Fruit fly (Drosophila melanogaster): ENCODE data around the gene CG33263.

The CG33263 gene

DNA sequence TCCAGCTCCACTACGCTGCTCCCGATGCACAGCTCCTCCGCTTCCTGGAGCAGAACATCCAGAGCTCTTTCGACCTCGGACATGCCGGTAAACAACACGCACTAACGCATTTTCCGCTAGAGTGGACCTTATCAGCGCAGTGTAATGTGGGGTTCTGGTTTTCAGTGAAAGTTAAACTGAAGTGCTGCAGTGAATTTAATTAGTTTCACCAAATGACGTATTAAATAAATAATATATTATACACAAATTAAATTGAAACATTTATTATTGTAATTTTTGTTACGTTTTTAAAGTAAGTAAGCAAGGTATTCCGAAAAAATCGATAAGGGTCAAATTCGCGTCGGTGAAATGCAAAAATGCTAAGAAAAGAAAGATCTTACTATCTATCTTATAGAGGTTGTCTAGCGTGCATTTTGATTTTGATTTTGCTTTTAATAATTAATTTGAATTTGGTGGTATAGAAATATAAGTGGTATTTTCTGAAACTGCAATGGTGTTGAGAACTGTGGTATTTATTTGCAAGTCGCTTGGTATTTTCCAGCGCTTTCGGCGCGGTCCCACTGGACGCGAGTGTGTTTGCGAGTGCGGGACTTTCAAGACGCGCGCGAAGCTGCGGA lies 26.3 kb upstream of the CG33263 start, which contains the start of the genes JMJD7 and CG10738 (continued):
- TF ChIP-seq CG7745 (tag; optimal IDR thresholded peaks at IDR 0.05) (no peak), dm (GFP tag; optimal IDR thresholded peaks at IDR 0.05) (no peak), CG6689 (GFP tag; IDR thresholded peaks at IDR 0.05) (peak; percentile 65), Dek (tag; optimal IDR thresholded peaks at IDR 0.05) (no peak), BtbVII (GFP tag; optimal IDR thresholded peaks at IDR 0.05) (peak; percentile 6), gsb (GFP tag; IDR thresholded peaks at IDR 0.05) (peak; percentile 23; the same call in 1 of the 2 replicates), Hsf (GFP tag; optimal IDR thresholded peaks at IDR 0.05) (peak; percentile 27), CG1602 (GFP tag; optimal IDR thresholded peaks at IDR 0.05) (no peak), ATbp (GFP tag; optimal IDR thresholded peaks at IDR 0.05) (peak; percentile 55), Dbx (GFP tag; IDR thresholded peaks at IDR 0.05) (peak; percentile 76; the same call in 2 of the 3 replicates), Atf3 (GFP tag; optimal IDR thresholded peaks at IDR 0.05) (no peak), CG14050 (GFP tag; IDR thresholded peaks at IDR 0.05) (peak; percentile 63; the same call in 2 of the 3 replicates), klu (GFP tag; IDR thresholded peaks at IDR 0.05) (peak; percentile 70), CG14667 (GFP tag; IDR thresholded peaks at IDR 0.05) (peak; percentile 45), Mad (GFP tag; optimal IDR thresholded peaks at IDR 0.05) (no peak), mld (GFP tag; IDR thresholded peaks at IDR 0.05; ENCODE audit: partially characterized antibody) (no peak), sc (optimal IDR thresholded peaks at IDR 0.05) (no peak), sc (GFP tag; optimal IDR thresholded peaks at IDR 0.05) (no peak), crol (GFP tag; IDR thresholded peaks at IDR 0.05) (no peak), CG8944 (GFP tag; optimal IDR thresholded peaks at IDR 0.05) (no peak), lilli (GFP tag; optimal IDR thresholded peaks at IDR 0.05) (peak; percentile 37), oc (tag; optimal IDR thresholded peaks at IDR 0.05) (no peak), amos (GFP tag; IDR thresholded peaks at IDR 0.05; ENCODE audit: partially characterized antibody) (no peak), CG12104 (GFP tag; optimal IDR thresholded peaks at IDR 0.05) (peak; percentile 43), CG6272 (GFP tag; IDR thresholded peaks at IDR 0.05) (peak; percentile 69; the same call in 1 of the 2 replicates), Side (GFP tag; optimal IDR thresholded peaks at IDR 0.05) (no peak), zen (tag; optimal IDR thresholded peaks at IDR 0.05) (peak; percentile 10), CG3065 (GFP tag; optimal IDR thresholded peaks at IDR 0.05) (no peak), hth (optimal IDR thresholded peaks at IDR 0.05) (no peak), CG2199 (GFP tag; IDR thresholded peaks at IDR 0.05) (0 out of 3 replicates have a peak, but pooled peaks have one; percentile 59), gt (GFP tag; IDR thresholded peaks at IDR 0.05) (no peak), CG9727 (GFP tag; optimal IDR thresholded peaks at IDR 0.05) (peak; percentile 63), CG10267 (tag; optimal IDR thresholded peaks at IDR 0.05) (peak; percentile 72), MTF-1 (GFP tag; optimal IDR thresholded peaks at IDR 0.05; ENCODE audit: borderline replicate concordance) (peak; percentile 23), Rx (GFP tag; IDR thresholded peaks at IDR 0.05) (peak; percentile 72), CG15601 (tag; optimal IDR thresholded peaks at IDR 0.05) (no peak), CG10431 (GFP tag; optimal IDR thresholded peaks at IDR 0.05) (no peak), CG3847 (GFP tag; IDR thresholded peaks at IDR 0.05) (peak; percentile 55), CG10274 (GFP tag; optimal IDR thresholded peaks at IDR 0.05) (no peak), CG43689 (GFP tag; IDR thresholded peaks at IDR 0.05) (no peak), CG1603 (tag; optimal IDR thresholded peaks at IDR 0.05) (no peak), Poxn (GFP tag; IDR thresholded peaks at IDR 0.05) (no peak), CG10147 (GFP tag; optimal IDR thresholded peaks at IDR 0.05) (peak; percentile 75), CG12942 (GFP tag; optimal IDR thresholded peaks at IDR 0.05) (no peak), CG5180 (GFP tag; optimal IDR thresholded peaks at IDR 0.05) (no peak), Adf1 (GFP tag; IDR thresholded peaks at IDR 0.05) (peak; percentile 38; the same call in 1 of the 2 replicates), so (GFP tag; IDR thresholded peaks at IDR 0.05) (peak; percentile 58; the same call in 1 of the 3 replicates), CG8924 (tag; optimal IDR thresholded peaks at IDR 0.05) (peak; percentile 54), trh (GFP tag; optimal IDR thresholded peaks at IDR 0.05) (no peak), tap (tag; optimal IDR thresholded peaks at IDR 0.05) (peak; percentile 68), tna (GFP tag; IDR thresholded peaks at IDR 0.05; ENCODE audit: partially characterized antibody) (no peak)
